Worm (Caenorhabditis elegans) whole organism, L3 larva: Measurements from ENCODE around the gene Y43F8C.3.

Experiments
- R02D3.7 ChIP-seq: fragments of 150-350 bp; optimal IDR thresholded peaks from 2 replicates; lab custom pipeline; 2014; ENCODE audit warnings: missing biosample characterization, missing genetic modification characterization
- ZK546.5 ChIP-seq: sonication (generic microtip); optimal IDR thresholded peaks from 2 replicates; lab custom pipeline; 2017; ENCODE audit warnings: missing biosample characterization, missing genetic modification characterization
- ama-1 ChIP-seq: fragments of 150-350 bp; optimal IDR thresholded peaks from 2 replicates; lab custom pipeline; 2018
- ceh-28 ChIP-seq: fragments of 150-350 bp; optimal IDR thresholded peaks from 2 replicates; lab custom pipeline; 2014; ENCODE audit warnings: missing biosample characterization, missing genetic modification reagents, missing genetic modification characterization
- ceh-82 ChIP-seq: fragments of 150-350 bp; optimal IDR thresholded peaks from 2 replicates; lab custom pipeline; 2014; ENCODE audit warnings: missing biosample characterization, missing genetic modification characterization
- daf-12 ChIP-seq: fragments of 150-350 bp; optimal IDR thresholded peaks from 2 replicates; lab custom pipeline; 2014; ENCODE audit warnings: missing biosample characterization, missing genetic modification reagents, missing genetic modification characterization
- egl-27 ChIP-seq: sonication (generic microtip); optimal IDR thresholded peaks from 4 replicates; lab custom pipeline; 2017; ENCODE audit warnings: missing biosample characterization, missing genetic modification reagents, missing genetic modification characterization
- egl-5 ChIP-seq: fragments of 150-350 bp; optimal IDR thresholded peaks from 2 replicates; lab custom pipeline; 2017; ENCODE audit warnings: missing biosample characterization, missing genetic modification reagents, missing genetic modification characterization, inconsistent platforms
- elt-1 ChIP-seq: fragments of 150-350 bp; optimal IDR thresholded peaks from 2 replicates; lab custom pipeline; 2014; ENCODE audit warnings: missing biosample characterization, missing genetic modification characterization
- elt-2 ChIP-seq: sonication (generic microtip); optimal IDR thresholded peaks from 2 replicates; lab custom pipeline; 2016; ENCODE audit warnings: missing genetic modification reagents, mild to moderate bottlenecking, missing genetic modification characterization, missing compliant biosample characterization
- elt-3 ChIP-seq, 3 experiments: fragments of 150-350 bp in 1 of 3; sonication (generic microtip) in 2 of 3; optimal IDR thresholded peaks; 2 replicates in 2 of 3; 4 replicates in 1 of 3; lab custom pipeline; 2014 to 2017; ENCODE audit warnings: missing biosample characterization in 3 of 3, missing genetic modification characterization in 3 of 3
- fkh-10 ChIP-seq: sonication (generic microtip); optimal IDR thresholded peaks from 2 replicates; lab custom pipeline; 2017; ENCODE audit warnings: missing biosample characterization, missing genetic modification reagents, missing genetic modification characterization
- fkh-2 ChIP-seq: fragments of 150-350 bp; optimal IDR thresholded peaks from 2 replicates; lab custom pipeline; 2014; ENCODE audit warnings: missing biosample characterization, missing genetic modification reagents, missing genetic modification characterization
- hmg-11 ChIP-seq: sonication (generic microtip); optimal IDR thresholded peaks from 2 replicates; lab custom pipeline; 2016; ENCODE audit warnings: missing genetic modification characterization, missing compliant biosample characterization
- jun-1 ChIP-seq: fragments of 150-350 bp; optimal IDR thresholded peaks from 2 replicates; lab custom pipeline; 2014; ENCODE audit warnings: missing biosample characterization, missing genetic modification reagents, missing genetic modification characterization
- lin-15B ChIP-seq: fragments of 150-350 bp; optimal IDR thresholded peaks from 2 replicates; lab custom pipeline; 2014; ENCODE audit warnings: missing biosample characterization, missing genetic modification characterization
- lin-39 ChIP-seq: fragments of 150-350 bp; optimal IDR thresholded peaks from 2 replicates; lab custom pipeline; 2018; ENCODE audit warnings: missing biosample characterization, missing genetic modification reagents, missing genetic modification characterization
- lsy-12 ChIP-seq: sonication (generic microtip); optimal IDR thresholded peaks from 2 replicates; lab custom pipeline; 2016; ENCODE audit warnings: mild to moderate bottlenecking, missing genetic modification characterization, missing compliant biosample characterization
- mml-1 ChIP-seq: fragments of 150-350 bp; sonication (generic microtip); optimal IDR thresholded peaks from 3 replicates; lab custom pipeline; 2014; ENCODE audit warnings: missing biosample characterization, missing genetic modification characterization
- nfya-1 ChIP-seq: sonication (generic microtip); optimal IDR thresholded peaks from 2 replicates; lab custom pipeline; 2017; ENCODE audit warnings: missing genetic modification characterization, mild to moderate bottlenecking, missing compliant biosample characterization, antibody characterized with exemption, moderate library complexity; ENCODE audit not compliant: insufficient read depth
- nhr-11 ChIP-seq: fragments of 150-350 bp; optimal IDR thresholded peaks from 2 replicates; lab custom pipeline; 2014; ENCODE audit warnings: missing biosample characterization, missing genetic modification characterization
- nhr-12 ChIP-seq: fragments of 150-350 bp; optimal IDR thresholded peaks from 2 replicates; lab custom pipeline; 2014; ENCODE audit warnings: missing biosample characterization, missing genetic modification characterization
- nhr-23 ChIP-seq: fragments of 150-350 bp; optimal IDR thresholded peaks from 2 replicates; lab custom pipeline; 2014; ENCODE audit warnings: missing biosample characterization, missing genetic modification reagents, missing genetic modification characterization
- nhr-237 ChIP-seq: fragments of 150-350 bp; optimal IDR thresholded peaks from 2 replicates; lab custom pipeline; 2014; ENCODE audit warnings: missing biosample characterization, missing genetic modification characterization
- nhr-25 ChIP-seq: sonication (generic microtip); optimal IDR thresholded peaks from 2 replicates; lab custom pipeline; 2017; ENCODE audit warnings: missing biosample characterization, missing genetic modification characterization
- nhr-28 ChIP-seq: fragments of 150-350 bp; optimal IDR thresholded peaks from 2 replicates; lab custom pipeline; 2014; ENCODE audit warnings: missing biosample characterization, missing genetic modification characterization
- nhr-43 ChIP-seq: sonication (generic microtip); optimal IDR thresholded peaks from 2 replicates; lab custom pipeline; 2016; ENCODE audit warnings: mild to moderate bottlenecking, missing genetic modification characterization, missing compliant biosample characterization; ENCODE audit not compliant: poor library complexity, severe bottlenecking
- nhr-67 ChIP-seq: fragments of 150-350 bp; optimal IDR thresholded peaks from 2 replicates; lab custom pipeline; 2014; ENCODE audit warnings: missing biosample characterization, missing genetic modification characterization
- nhr-76 ChIP-seq: fragments of 150-350 bp; sonication (generic microtip); optimal IDR thresholded peaks from 5 replicates; lab custom pipeline; 2014; ENCODE audit warnings: missing biosample characterization, missing genetic modification characterization
- nhr-77 ChIP-seq: fragments of 150-350 bp; optimal IDR thresholded peaks from 2 replicates; lab custom pipeline; 2014; ENCODE audit warnings: missing biosample characterization, missing genetic modification characterization
- pha-4 ChIP-seq: fragments of 150-350 bp; optimal IDR thresholded peaks from 2 replicates; lab custom pipeline; 2014; ENCODE audit warnings: missing biosample characterization, missing genetic modification reagents, missing genetic modification characterization
- pqm-1 ChIP-seq: fragments of 150-350 bp; optimal IDR thresholded peaks from 2 replicates; lab custom pipeline; 2017; ENCODE audit warnings: missing biosample characterization, missing genetic modification characterization, inconsistent platforms
- sea-2 ChIP-seq: fragments of 150-350 bp; sonication (generic microtip); optimal IDR thresholded peaks from 4 replicates; lab custom pipeline; 2014; ENCODE audit warnings: missing biosample characterization, missing genetic modification reagents, missing genetic modification characterization
- skn-1 ChIP-seq: fragments of 150-350 bp; optimal IDR thresholded peaks from 2 replicates; lab custom pipeline; 2014; ENCODE audit warnings: missing biosample characterization, missing genetic modification characterization
- snpc-4 ChIP-seq: fragments of 150-350 bp; optimal IDR thresholded peaks from 2 replicates; lab custom pipeline; 2014; ENCODE audit warnings: missing biosample characterization, missing genetic modification characterization
- tbx-2 ChIP-seq: sonication (generic microtip); optimal IDR thresholded peaks from 2 replicates; lab custom pipeline; 2016; ENCODE audit warnings: mild to moderate bottlenecking, missing genetic modification characterization, missing compliant biosample characterization
- unc-39 ChIP-seq: sonication (generic microtip); optimal IDR thresholded peaks from 4 replicates; lab custom pipeline; 2017; ENCODE audit warnings: missing biosample characterization, missing genetic modification characterization
- unc-62 ChIP-seq: fragments of 150-350 bp; sonication (generic microtip); optimal IDR thresholded peaks from 4 replicates; lab custom pipeline; 2014; ENCODE audit warnings: missing biosample characterization, missing genetic modification reagents, missing genetic modification characterization
- ztf-11 ChIP-seq: fragments of 150-350 bp; optimal IDR thresholded peaks from 2 replicates; lab custom pipeline; 2014; ENCODE audit warnings: missing biosample characterization, missing genetic modification characterization
- ztf-4 ChIP-seq: fragments of 150-350 bp; optimal IDR thresholded peaks from 2 replicates; lab custom pipeline; 2014; ENCODE audit warnings: missing biosample characterization, missing genetic modification characterization

The Y43F8C.3 gene

DNA sequence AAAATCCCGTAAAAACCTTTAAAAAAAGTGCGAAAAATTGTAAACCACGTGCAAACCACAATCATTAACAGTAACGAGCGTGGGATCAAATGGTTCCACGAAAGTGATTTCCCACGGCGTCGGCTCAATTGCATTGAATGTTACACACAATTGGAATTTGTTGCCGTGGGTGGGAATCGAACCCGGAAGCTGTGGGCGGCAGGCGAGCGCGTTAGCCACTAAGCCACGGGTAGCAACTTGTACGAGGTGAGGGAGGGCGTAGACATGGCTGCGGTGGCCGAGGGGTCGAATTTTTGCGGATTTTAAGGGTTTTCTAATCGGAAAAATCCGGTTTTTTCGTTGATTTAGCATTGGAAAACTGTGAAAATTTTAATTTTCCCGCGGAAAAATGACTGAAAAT, 20.6 kb upstream of the Y43F8C.3 start:
- TF ChIP-seq sea-2 (GFP tag; lab: Kevin White, UChicago) (no peak), ceh-82 (tag; lab: Kevin White, UChicago) (peak; percentile 64), snpc-4 (tag; lab: Kevin White, UChicago) (peak; percentile 50), nhr-28 (no peak), nhr-67 (tag; lab: Kevin White, UChicago) (no peak), ZK546.5 (no peak), jun-1 (tag; lab: Kevin White, UChicago) (peak; percentile 79), lsy-12 (tag; lab: Kevin White, UChicago) (peak; percentile 87), elt-1 (tag; lab: Kevin White, UChicago) (no peak), ztf-4 (tag; lab: Kevin White, UChicago) (peak; percentile 41), lin-15B (peak; percentile 55), nhr-77 (tag; lab: Kevin White, UChicago) (peak; percentile 45), fkh-10 (GFP tag; lab: Kevin White, UChicago) (no peak), tbx-2 (tag; lab: Kevin White, UChicago) (peak; percentile 82), ztf-11 (no peak), nhr-23 (tag; lab: Kevin White, UChicago) (peak; percentile 67), nhr-25 (tag; lab: Kevin White, UChicago) (peak; percentile 71), elt-3 (tag; optimal IDR thresholded peaks at IDR 0.05; lab: Kevin White, UChicago) (peak in 1 of 3 experiments; percentile 43), elt-2 (peak; percentile 64), unc-62 (GFP tag; lab: Kevin White, UChicago) (no peak), nhr-43 (tag; lab: Kevin White, UChicago) (peak; percentile 90), ceh-28 (tag; lab: Kevin White, UChicago) (peak; percentile 59), ama-1 (lab: Kevin White, UChicago) (peak; percentile 69), egl-27 (peak; percentile 84), nhr-76 (no peak), lin-39 (tag; lab: Kevin White, UChicago) (peak; percentile 94), hmg-11 (tag; lab: Kevin White, UChicago) (peak; percentile 90), fkh-2 (tag; lab: Kevin White, UChicago) (no peak), daf-12 (tag; lab: Kevin White, UChicago) (peak; percentile 12), pqm-1 (tag; lab: Kevin White, UChicago) (no peak), nhr-11 (tag; lab: Kevin White, UChicago) (peak; percentile 46), mml-1 (tag; lab: Kevin White, UChicago) (no peak), nfya-1 (peak; percentile 81), skn-1 (peak; percentile 53), R02D3.7 (tag; lab: Kevin White, UChicago) (peak; percentile 30), egl-5 (tag; lab: Kevin White, UChicago) (peak; percentile 67), pha-4 (tag; lab: Kevin White, UChicago) (peak; percentile 57)

DNA sequence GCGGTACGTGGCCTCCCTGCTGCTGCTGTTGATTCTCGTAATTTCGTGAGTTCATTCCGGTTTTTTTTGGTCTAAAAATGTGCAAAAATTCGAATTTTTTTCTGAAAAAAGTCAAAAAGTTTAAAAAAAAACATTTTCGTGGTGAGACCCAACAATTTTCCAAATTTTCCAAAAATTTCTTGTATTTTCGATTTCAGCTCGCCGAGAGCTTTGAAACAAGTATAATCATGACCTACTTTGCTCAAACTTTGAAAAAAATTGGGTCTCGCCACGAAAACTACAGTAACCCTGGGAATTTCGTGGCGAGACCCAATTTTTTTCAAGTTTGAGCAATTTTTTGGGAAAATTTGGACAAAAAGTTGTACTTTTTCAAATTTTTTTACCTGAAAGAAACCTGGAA, 18.4 kb upstream of the Y43F8C.3 start, which contains the start of gene Y43F8C.6:
TSS of gene Y43F8C.6 (minus strand) at position 101 of the 400 bp plus-strand sequence.
- TF ChIP-seq lsy-12 (tag; lab: Kevin White, UChicago) = no peak
- no peak for TF ChIP-seq lin-15B
- TF ChIP-seq skn-1 = no peak
- no peak for TF ChIP-seq nhr-12 (tag; lab: Kevin White, UChicago)
- no peak for TF ChIP-seq nhr-77 (tag; lab: Kevin White, UChicago)
- no peak for TF ChIP-seq egl-5 (tag; lab: Kevin White, UChicago)
- TF ChIP-seq mml-1 (tag; lab: Kevin White, UChicago) = no peak

DNA sequence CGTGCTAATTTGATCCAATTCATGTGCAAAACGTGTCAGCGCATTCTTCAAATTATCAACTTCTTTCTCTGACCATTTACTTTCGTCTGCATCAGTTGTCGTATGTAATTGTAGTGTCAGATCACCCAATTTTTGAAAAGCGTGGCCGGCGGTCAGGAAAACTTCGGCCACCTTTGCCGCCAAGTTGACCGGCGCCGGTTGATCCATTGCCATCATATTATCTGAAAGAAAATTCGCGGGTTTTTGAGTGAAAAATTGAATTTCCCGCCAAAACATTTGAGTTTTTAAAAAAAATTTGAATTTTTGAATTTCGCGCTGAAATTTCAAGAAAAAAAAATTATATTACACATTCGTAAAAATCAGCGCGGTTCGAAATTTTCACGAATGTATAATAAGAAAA, 15.5 kb upstream of the Y43F8C.3 start:
- TF ChIP-seq ztf-4 (tag; lab: Kevin White, UChicago) (no peak), nhr-43 (tag; lab: Kevin White, UChicago) (no peak), jun-1 (tag; lab: Kevin White, UChicago) (no peak), fkh-10 (GFP tag; lab: Kevin White, UChicago) (no peak), nhr-23 (tag; lab: Kevin White, UChicago) (no peak), mml-1 (tag; lab: Kevin White, UChicago) (no peak), unc-62 (GFP tag; lab: Kevin White, UChicago) (no peak), ceh-82 (tag; lab: Kevin White, UChicago) (no peak), nhr-237 (no peak), skn-1 (no peak), unc-39 (tag; lab: Kevin White, UChicago) (no peak), nhr-12 (tag; lab: Kevin White, UChicago) (no peak), ama-1 (lab: Kevin White, UChicago) (no peak), nhr-67 (tag; lab: Kevin White, UChicago) (no peak), egl-27 (no peak), ZK546.5 (no peak), daf-12 (tag; lab: Kevin White, UChicago) (no peak)
